Worm (Caenorhabditis elegans): ENCODE data around the gene trcs-2.

- no peak for TF ChIP-seq snpc-4 (tag; optimal IDR thresholded peaks at IDR 0.05)
- TF ChIP-seq nhr-11 (tag; optimal IDR thresholded peaks at IDR 0.05): no peak
Observed at ce11 chrII:8769375-8769774, 47.1 kb downstream of the trcs-2 start.
